Worm (Caenorhabditis elegans) whole organism, early embryonic: ENCODE measurements around the gene K01A6.7.

Experiments
- B0310.2 ChIP-seq: sonication (generic microtip); optimal IDR thresholded peaks from 2 replicates; lab custom pipeline; 2016; ENCODE audit warnings: mild to moderate bottlenecking, missing genetic modification characterization, missing compliant biosample characterization
- ama-1 ChIP-seq: fragments of 150-350 bp; optimal IDR thresholded peaks from 2 replicates; lab custom pipeline; 2014
- ceh-13 ChIP-seq: fragments of 200-800 bp; sonication (Bioruptor generic); optimal IDR thresholded peaks from 2 replicates; lab custom pipeline; 2018; ENCODE audit warnings: mild to moderate bottlenecking, missing genetic modification characterization, missing compliant biosample characterization
- ets-7 ChIP-seq: sonication (generic microtip); optimal IDR thresholded peaks from 2 replicates; lab custom pipeline; 2016; ENCODE audit warnings: missing genotype, missing genetic modification characterization, missing compliant biosample characterization
- flt-1 ChIP-seq: fragments of 200-800 bp; sonication (Bioruptor generic); IDR thresholded peaks from 2 replicates; pipeline ENCODE4 v1.3.6; 2022; ENCODE audit warnings: missing genetic modification characterization, missing compliant biosample characterization
- scrt-1 ChIP-seq: fragments of 200-800 bp; sonication (Bioruptor generic); IDR thresholded peaks from 2 replicates; pipeline ENCODE4 v1.3.6; 2022; ENCODE audit warnings: missing genetic modification characterization, missing compliant biosample characterization
- sea-1 ChIP-seq: fragments of 200-800 bp; sonication (Bioruptor generic); conservative IDR thresholded peaks from 2 replicates; pipeline ENCODE4 v1.3.6; 2022; ENCODE audit warnings: missing genetic modification characterization, missing compliant biosample characterization

- no peak for TF ChIP-seq B0310.2
- TF ChIP-seq ama-1 (lab: Kevin White, UChicago) = no peak
- TF ChIP-seq flt-1 (GFP tag; lab: Robert Waterston, UW) = no peak
- TF ChIP-seq sea-1 (GFP tag; lab: Robert Waterston, UW) = no peak
- no peak for TF ChIP-seq scrt-1
- no peak for TF ChIP-seq ceh-13 (GFP tag; lab: Kevin White, UChicago)
- TF ChIP-seq ets-7 = no peak
Measured at ce11 chrIV:11721878-11722277, 16.5 kb downstream of the K01A6.7 start.
